Worm (Caenorhabditis elegans) whole organism, late embryonic: ENCODE measurements around the gene C27D9.1.

Source experiments
- C08G9.2 ChIP-seq: sonication (generic microtip); optimal IDR thresholded peaks from 2 replicates; lab custom pipeline; 2016; ENCODE audit warnings: mild to moderate bottlenecking, missing genetic modification characterization, moderate library complexity, missing compliant biosample characterization
- C38D4.7 ChIP-seq: fragments of 200-800 bp; sonication (Bioruptor generic); optimal IDR thresholded peaks from 2 replicates; lab custom pipeline; 2018; ENCODE audit warnings: mild to moderate bottlenecking, missing genetic modification characterization, moderate library complexity, missing compliant biosample characterization
- K09A11.1 ChIP-seq: sonication (generic microtip); optimal IDR thresholded peaks from 2 replicates; lab custom pipeline; 2017; ENCODE audit warnings: antibody characterized with exemption, mild to moderate bottlenecking, missing genetic modification characterization, missing compliant biosample characterization; ENCODE audit not compliant: insufficient read depth
- T23F11.4 ChIP-seq: fragments of 200-800 bp; sonication (Bioruptor generic); optimal IDR thresholded peaks from 2 replicates; lab custom pipeline; 2018; ENCODE audit warnings: mild to moderate bottlenecking, missing genetic modification characterization, missing compliant biosample characterization
- ceh-14 ChIP-seq: sonication (generic microtip); optimal IDR thresholded peaks from 2 replicates; lab custom pipeline; 2016; ENCODE audit warnings: missing genotype, missing genetic modification characterization, missing compliant biosample characterization
- ceh-18 ChIP-seq: sonication (generic microtip); optimal IDR thresholded peaks from 2 replicates; lab custom pipeline; 2016; ENCODE audit warnings: missing genetic modification characterization, missing compliant biosample characterization
- ceh-19 ChIP-seq: fragments of 200-800 bp; sonication (Bioruptor generic); optimal IDR thresholded peaks from 2 replicates; lab custom pipeline; 2018; ENCODE audit warnings: mild to moderate bottlenecking, missing genetic modification characterization, missing compliant biosample characterization
- ceh-2 ChIP-seq: sonication (generic microtip); optimal IDR thresholded peaks from 2 replicates; lab custom pipeline; 2016; ENCODE audit warnings: missing genotype, missing genetic modification characterization, missing compliant biosample characterization
- ceh-22 ChIP-seq: sonication (generic microtip); optimal IDR thresholded peaks from 2 replicates; lab custom pipeline; 2017; ENCODE audit warnings: missing biosample characterization, missing genetic modification characterization
- ceh-45 ChIP-seq: fragments of 200-800 bp; sonication (Bioruptor generic); IDR thresholded peaks from 2 replicates; pipeline ENCODE4 v1.3.6; 2022; ENCODE audit warnings: missing genetic modification reagents, missing genetic modification characterization, missing compliant biosample characterization
- ceh-48 ChIP-seq: sonication (generic microtip); optimal IDR thresholded peaks from 2 replicates; lab custom pipeline; 2016; ENCODE audit warnings: missing genetic modification characterization, inconsistent platforms, missing compliant biosample characterization
- ceh-6 ChIP-seq: fragments of 200-800 bp; sonication (Bioruptor generic); optimal IDR thresholded peaks from 2 replicates; lab custom pipeline; 2018; ENCODE audit warnings: mild to moderate bottlenecking, missing genetic modification characterization, missing compliant biosample characterization
- che-1 ChIP-seq: sonication (generic microtip); optimal IDR thresholded peaks from 2 replicates; lab custom pipeline; 2016; ENCODE audit warnings: mild to moderate bottlenecking, missing genetic modification characterization, missing compliant biosample characterization
- dve-1 ChIP-seq: sonication (generic microtip); optimal IDR thresholded peaks from 2 replicates; lab custom pipeline; 2017; ENCODE audit warnings: antibody characterized with exemption, mild to moderate bottlenecking, missing genetic modification characterization, missing compliant biosample characterization
- elt-2 ChIP-seq: sonication (generic microtip); optimal IDR thresholded peaks from 2 replicates; lab custom pipeline; 2016; ENCODE audit warnings: missing genetic modification reagents, missing genetic modification characterization, missing compliant biosample characterization
- elt-4 ChIP-seq: sonication (generic microtip); optimal IDR thresholded peaks from 2 replicates; lab custom pipeline; 2016; ENCODE audit warnings: missing genetic modification characterization, missing compliant biosample characterization
- ets-4 ChIP-seq: sonication (generic microtip); optimal IDR thresholded peaks from 2 replicates; lab custom pipeline; 2016; ENCODE audit warnings: missing genetic modification characterization, missing compliant biosample characterization
- eyg-1 ChIP-seq: sonication (generic microtip); optimal IDR thresholded peaks from 2 replicates; lab custom pipeline; 2016; ENCODE audit warnings: missing genotype, missing genetic modification characterization, missing compliant biosample characterization
- fkh-10 ChIP-seq: fragments of 150-350 bp; optimal IDR thresholded peaks from 2 replicates; lab custom pipeline; 2014; ENCODE audit warnings: missing biosample characterization, missing genetic modification reagents, missing genetic modification characterization
- fkh-6 ChIP-seq: sonication (generic microtip); optimal IDR thresholded peaks from 2 replicates; lab custom pipeline; 2016; ENCODE audit warnings: missing genetic modification characterization, missing compliant biosample characterization
- gmeb-2 ChIP-seq: sonication (generic microtip); optimal IDR thresholded peaks from 2 replicates; lab custom pipeline; 2016; ENCODE audit warnings: missing genetic modification characterization, inconsistent platforms, missing compliant biosample characterization
- hlh-8 ChIP-seq: sonication (generic microtip); optimal IDR thresholded peaks from 2 replicates; lab custom pipeline; 2016; ENCODE audit warnings: missing genotype, missing genetic modification characterization, missing compliant biosample characterization
- lim-6 ChIP-seq: sonication (generic microtip); optimal IDR thresholded peaks from 2 replicates; lab custom pipeline; 2016; ENCODE audit warnings: missing genetic modification characterization, missing compliant biosample characterization
- madf-2 ChIP-seq: sonication (generic microtip); optimal IDR thresholded peaks from 2 replicates; lab custom pipeline; 2017; ENCODE audit warnings: missing genetic modification characterization, missing compliant biosample characterization
- mec-3 ChIP-seq: sonication (generic microtip); optimal IDR thresholded peaks from 2 replicates; lab custom pipeline; 2016; ENCODE audit warnings: borderline replicate concordance, missing genetic modification characterization, missing compliant biosample characterization
- nhr-11 ChIP-seq: fragments of 150-350 bp; optimal IDR thresholded peaks from 2 replicates; lab custom pipeline; 2014; ENCODE audit warnings: missing biosample characterization, missing genetic modification characterization
- npax-4 ChIP-seq: sonication (generic microtip); optimal IDR thresholded peaks from 2 replicates; lab custom pipeline; 2016; ENCODE audit warnings: missing genetic modification characterization, missing compliant biosample characterization
- pax-1 ChIP-seq: fragments of 150-350 bp; optimal IDR thresholded peaks from 2 replicates; lab custom pipeline; 2014; ENCODE audit warnings: missing biosample characterization, missing genetic modification characterization
- pha-4 ChIP-seq: fragments of 150-350 bp; optimal IDR thresholded peaks from 2 replicates; lab custom pipeline; 2018; ENCODE audit warnings: missing biosample characterization, missing genetic modification reagents, missing genetic modification characterization
- pqm-1 ChIP-seq: sonication (generic microtip); optimal IDR thresholded peaks from 2 replicates; lab custom pipeline; 2016; ENCODE audit warnings: missing genetic modification characterization, missing compliant biosample characterization
- pros-1 ChIP-seq: fragments of 150-350 bp; optimal IDR thresholded peaks from 2 replicates; lab custom pipeline; 2014; ENCODE audit warnings: missing biosample characterization, missing genetic modification reagents, missing genetic modification characterization
- rnt-1 ChIP-seq: sonication (generic microtip); optimal IDR thresholded peaks from 2 replicates; lab custom pipeline; 2016; ENCODE audit warnings: missing genetic modification characterization, missing compliant biosample characterization
- sox-2 ChIP-seq: fragments of 200-800 bp; sonication (Bioruptor generic); IDR thresholded peaks from 2 replicates; pipeline ENCODE4 v1.3.6; 2022; ENCODE audit warnings: missing genetic modification reagents, missing genetic modification characterization, missing compliant biosample characterization
- sox-4 ChIP-seq: sonication (generic microtip); optimal IDR thresholded peaks from 2 replicates; lab custom pipeline; 2017; ENCODE audit warnings: mild to moderate bottlenecking, missing genetic modification characterization, inconsistent platforms, missing compliant biosample characterization
- tbx-7 ChIP-seq: sonication (generic microtip); optimal IDR thresholded peaks from 2 replicates; lab custom pipeline; 2016; ENCODE audit warnings: missing genotype, missing genetic modification characterization, missing compliant biosample characterization
- ttx-3 ChIP-seq: sonication (generic microtip); optimal IDR thresholded peaks from 2 replicates; lab custom pipeline; 2016; ENCODE audit warnings: missing genetic modification reagents, missing genetic modification characterization, missing compliant biosample characterization
- unc-3 ChIP-seq, 2 experiments: fragments of 200-800 bp in 1 of 2; sonication (Bioruptor generic) in 1 of 2; sonication (generic microtip) in 1 of 2; conservative IDR thresholded peaks in 1 of 2; optimal IDR thresholded peaks in 1 of 2; 2 replicates each; pipeline versions ENCODE4 v1.3.6 to Lab custom; 2016 to 2022; ENCODE audit warnings: missing compliant biosample characterization in 2 of 2, missing genetic modification characterization in 2 of 2, missing genetic modification reagents in 1 of 2
- unc-55 ChIP-seq: sonication (generic microtip); optimal IDR thresholded peaks from 2 replicates; lab custom pipeline; 2017; ENCODE audit warnings: missing biosample characterization, missing genetic modification reagents, missing genetic modification characterization
- ztf-16 ChIP-seq: sonication (generic microtip); optimal IDR thresholded peaks from 2 replicates; lab custom pipeline; 2017; ENCODE audit warnings: missing genetic modification characterization, missing compliant biosample characterization

Gene C27D9.1

ce11 chrII:4758462-4758861 is 5.2 kb downstream of the C27D9.1 start, which contains the start of gene F26G1.3:
Gene F26G1.3, plus strand, starts transcription at chrII:4758762.
- TF ChIP-seq K09A11.1: no peak

- no peak for TF ChIP-seq npax-4 (tag; lab: Kevin White, UChicago)
- TF ChIP-seq pax-1 (tag; lab: Kevin White, UChicago): no peak
- no peak for TF ChIP-seq pros-1 (tag; lab: Kevin White, UChicago)
- no peak for TF ChIP-seq tbx-7
- TF ChIP-seq ttx-3 (tag; lab: Kevin White, UChicago): no peak
Measured at ce11 chrII:4759835-4760234, 6.6 kb downstream of the C27D9.1 start.

- TF ChIP-seq ets-4: no peak
- no peak for TF ChIP-seq fkh-10 (GFP tag; lab: Kevin White, UChicago)
- no peak for TF ChIP-seq pax-1 (tag; lab: Kevin White, UChicago)
- TF ChIP-seq C38D4.7 (GFP tag; lab: Kevin White, UChicago): no peak
- no peak for TF ChIP-seq ceh-48 (tag; lab: Kevin White, UChicago)
- no peak for TF ChIP-seq sox-2 (GFP tag; lab: Robert Waterston, UW)
- no peak for TF ChIP-seq ceh-14 (tag; lab: Kevin White, UChicago)
- TF ChIP-seq elt-2 (tag; lab: Kevin White, UChicago): no peak
- no peak for TF ChIP-seq T23F11.4 (GFP tag; lab: Kevin White, UChicago)
- no peak for TF ChIP-seq sox-4 (tag; lab: Kevin White, UChicago)
- TF ChIP-seq madf-2: no peak
- TF ChIP-seq fkh-6 (tag; lab: Kevin White, UChicago): no peak
Measured at ce11 chrII:4761020-4761419, 7.8 kb downstream of the C27D9.1 start.

- TF ChIP-seq ceh-48 (tag; lab: Kevin White, UChicago): no peak
- no peak for TF ChIP-seq lim-6 (tag; lab: Kevin White, UChicago)
- no peak for TF ChIP-seq che-1 (tag; lab: Kevin White, UChicago)
- no peak for TF ChIP-seq nhr-11 (tag; lab: Kevin White, UChicago)
- TF ChIP-seq pha-4 (tag; lab: Kevin White, UChicago): no peak
- no peak for TF ChIP-seq ceh-19
- TF ChIP-seq eyg-1 (tag; lab: Kevin White, UChicago): no peak
- no peak for TF ChIP-seq gmeb-2
- TF ChIP-seq dve-1 (tag; lab: Kevin White, UChicago): no peak
Measured at ce11 chrII:4762574-4763285, 9.5 kb downstream of the C27D9.1 start, which contains the start of gene F26G1.2. Gene F26G1.2, plus strand, starts transcription at chrII:4763081.

ce11 chrII:4766284-4766683 is 13.1 kb downstream of the C27D9.1 start, which contains the start of gene ttm-2:
Gene ttm-2, minus strand, starts transcription at chrII:4766384.
- no peak for TF ChIP-seq pqm-1 (tag; lab: Kevin White, UChicago)
- TF ChIP-seq ceh-14 (tag; lab: Kevin White, UChicago): no peak
- TF ChIP-seq ceh-22: no peak
- no peak for TF ChIP-seq ceh-2 (tag; lab: Kevin White, UChicago)
- TF ChIP-seq rnt-1: no peak
- no peak for TF ChIP-seq fkh-10 (GFP tag; lab: Kevin White, UChicago)
- TF ChIP-seq unc-3 (GFP tag; conservative IDR thresholded peaks at IDR 0.05; lab: Robert Waterston, UW): no peak
- TF ChIP-seq unc-3 (tag; optimal IDR thresholded peaks at IDR 0.05; lab: Kevin White, UChicago): no peak
- TF ChIP-seq C38D4.7 (GFP tag; lab: Kevin White, UChicago): no peak
- no peak for TF ChIP-seq hlh-8 (tag; lab: Kevin White, UChicago)
- TF ChIP-seq mec-3: no peak
- TF ChIP-seq ceh-18 (tag; lab: Kevin White, UChicago): no peak
- no peak for TF ChIP-seq elt-4
- TF ChIP-seq ceh-6 (GFP tag; lab: Kevin White, UChicago): no peak
- TF ChIP-seq C08G9.2 (tag; lab: Kevin White, UChicago): no peak
- no peak for TF ChIP-seq ceh-45 (GFP tag; lab: Robert Waterston, UW)
- TF ChIP-seq sox-4 (tag; lab: Kevin White, UChicago): no peak
- no peak for TF ChIP-seq ztf-16
- TF ChIP-seq madf-2: no peak
- no peak for TF ChIP-seq unc-55 (GFP tag; lab: Kevin White, UChicago)
